Fruit fly (Drosophila melanogaster) whole organism, prepupa: ENCODE data around the gene CG18547.

Experiments used
- CG10669 ChIP-seq: fragments of 200-800 bp; sonication (Bioruptor generic); optimal IDR thresholded peaks from 3 replicates; lab custom pipeline; 2018; ENCODE audit warnings: missing biosample characterization, mild to moderate bottlenecking, missing genetic modification characterization, moderate library complexity
- CG3919 ChIP-seq: fragments of 200-800 bp; sonication (Bioruptor generic); optimal IDR thresholded peaks from 3 replicates; lab custom pipeline; 2016; ENCODE audit warnings: missing biosample characterization, missing genetic modification characterization
- Eip75B ChIP-seq: fragments of 200-800 bp; sonication (Bioruptor generic); optimal IDR thresholded peaks from 3 replicates; lab custom pipeline; 2016; ENCODE audit warnings: missing biosample characterization, missing genetic modification characterization
- Sox15 ChIP-seq: fragments of 200-800 bp; sonication (Bioruptor generic); optimal IDR thresholded peaks from 3 replicates; lab custom pipeline; 2016; ENCODE audit warnings: missing biosample characterization, missing genetic modification characterization

- TF ChIP-seq CG3919 (no peak), CG10669 (GFP tag; lab: Kevin White, UChicago) (no peak), Eip75B (no peak), Sox15 (no peak)
Observed at dm6 chr3R:11964000-11964399, 16.2 kb downstream of the CG18547 start.
